Fruit fly (Drosophila melanogaster) whole organism, prepupa: ENCODE results near the gene CG9254.

Experiments
- Blimp-1 ChIP-seq: fragments of 200-800 bp; sonication (Bioruptor generic); optimal IDR thresholded peaks from 3 replicates; lab custom pipeline; 2017; ENCODE audit warnings: missing biosample characterization, missing genetic modification characterization, mild to moderate bottlenecking, moderate library complexity, missing genetic modification reagents
- CG10631 ChIP-seq: fragments of 200-800 bp; sonication (Bioruptor generic); optimal IDR thresholded peaks from 2 replicates; lab custom pipeline; 2016; ENCODE audit warnings: missing biosample characterization, missing genetic modification characterization
- CG10669 ChIP-seq: fragments of 200-800 bp; sonication (Bioruptor generic); optimal IDR thresholded peaks from 3 replicates; lab custom pipeline; 2018; ENCODE audit warnings: missing biosample characterization, mild to moderate bottlenecking, missing genetic modification characterization, moderate library complexity
- CG11294 ChIP-seq: fragments of 200-800 bp; sonication (Bioruptor generic); IDR thresholded peaks from 2 replicates; pipeline ENCODE4 v1.3.6; 2022; ENCODE audit warnings: missing biosample characterization, missing genetic modification characterization
- CG11902 ChIP-seq: fragments of 200-800 bp; sonication (Bioruptor generic); optimal IDR thresholded peaks from 3 replicates; lab custom pipeline; 2016; ENCODE audit warnings: missing biosample characterization, missing genetic modification characterization
- CG15336 ChIP-seq: fragments of 200-800 bp; sonication (Bioruptor generic); IDR thresholded peaks from 2 replicates; pipeline ENCODE4 v1.3.6; 2022; ENCODE audit warnings: missing biosample characterization, missing genetic modification characterization
- CG1621 ChIP-seq: fragments of 200-800 bp; sonication (Bioruptor generic); optimal IDR thresholded peaks from 3 replicates; lab custom pipeline; 2018; ENCODE audit warnings: missing biosample characterization, mild to moderate bottlenecking, missing genetic modification characterization
- CG16779 ChIP-seq: fragments of 200-800 bp; sonication (Bioruptor generic); optimal IDR thresholded peaks from 3 replicates; lab custom pipeline; 2017; ENCODE audit warnings: missing biosample characterization, mild to moderate bottlenecking, missing genetic modification characterization
- CG31627 ChIP-seq: fragments of 200-800 bp; sonication (Bioruptor generic); optimal IDR thresholded peaks from 3 replicates; lab custom pipeline; 2016; ENCODE audit warnings: missing biosample characterization, missing genetic modification characterization
- CG34406 ChIP-seq: fragments of 200-800 bp; sonication (Bioruptor generic); optimal IDR thresholded peaks from 3 replicates; lab custom pipeline; 2016; ENCODE audit warnings: missing biosample characterization, missing genetic modification characterization
- CG3919 ChIP-seq: fragments of 200-800 bp; sonication (Bioruptor generic); optimal IDR thresholded peaks from 3 replicates; lab custom pipeline; 2016; ENCODE audit warnings: missing biosample characterization, missing genetic modification characterization
- CG6163 ChIP-seq: fragments of 200-800 bp; sonication (Bioruptor generic); IDR thresholded peaks from 3 replicates; pipeline ENCODE4 v1.3.6; 2022; ENCODE audit warnings: missing biosample characterization, missing genetic modification characterization
- CG6276 ChIP-seq: fragments of 200-800 bp; sonication (Bioruptor generic); optimal IDR thresholded peaks from 2 replicates; lab custom pipeline; 2017; ENCODE audit warnings: missing biosample characterization, mild to moderate bottlenecking, missing genetic modification characterization
- CG6808 ChIP-seq: fragments of 200-800 bp; sonication (Bioruptor generic); optimal IDR thresholded peaks from 3 replicates; lab custom pipeline; 2017; ENCODE audit warnings: missing biosample characterization, missing genetic modification characterization, mild to moderate bottlenecking, moderate library complexity, missing genetic modification reagents
- CG7368 ChIP-seq: fragments of 200-800 bp; sonication (Bioruptor generic); optimal IDR thresholded peaks from 3 replicates; lab custom pipeline; 2016; ENCODE audit warnings: missing biosample characterization, missing genetic modification characterization
- CG8119 ChIP-seq: fragments of 200-800 bp; sonication (Bioruptor generic); IDR thresholded peaks from 3 replicates; pipeline ENCODE4 v1.3.6; 2022; ENCODE audit warnings: missing biosample characterization, missing genetic modification characterization
- CG8319 ChIP-seq: fragments of 200-800 bp; sonication (Bioruptor generic); optimal IDR thresholded peaks from 3 replicates; lab custom pipeline; 2016; ENCODE audit warnings: missing biosample characterization, missing genetic modification characterization
- CG9139 ChIP-seq: fragments of 200-800 bp; sonication (Bioruptor generic); optimal IDR thresholded peaks from 3 replicates; lab custom pipeline; 2017; ENCODE audit warnings: missing biosample characterization, mild to moderate bottlenecking, missing genetic modification characterization
- Eip78C ChIP-seq: fragments of 200-800 bp; sonication (Bioruptor generic); peaks from one replicate; lab custom pipeline; 2016; ENCODE audit warnings: missing biosample characterization, missing genetic modification characterization
- Ets21C ChIP-seq: fragments of 200-800 bp; sonication (Bioruptor generic); optimal IDR thresholded peaks from 3 replicates; lab custom pipeline; 2016; ENCODE audit warnings: missing biosample characterization, missing genetic modification characterization
- Ets96B ChIP-seq: fragments of 200-800 bp; optimal IDR thresholded peaks from 2 replicates; lab custom pipeline; 2019; ENCODE audit warnings: missing biosample characterization, mild to moderate bottlenecking, missing genetic modification characterization, moderate library complexity
- Lpt ChIP-seq: fragments of 200-800 bp; sonication (Bioruptor generic); optimal IDR thresholded peaks from 3 replicates; lab custom pipeline; 2016; ENCODE audit warnings: missing biosample characterization, missing genetic modification characterization
- OdsH ChIP-seq: fragments of 200-800 bp; sonication (Bioruptor generic); optimal IDR thresholded peaks from 3 replicates; lab custom pipeline; 2016; ENCODE audit warnings: missing biosample characterization, missing genetic modification characterization
- Smox ChIP-seq: fragments of 200-800 bp; sonication (Bioruptor generic); optimal IDR thresholded peaks from 3 replicates; lab custom pipeline; 2016; ENCODE audit warnings: missing biosample characterization, missing genetic modification characterization
- Sox102F ChIP-seq: fragments of 200-800 bp; sonication (Bioruptor generic); optimal IDR thresholded peaks from 2 replicates; lab custom pipeline; 2016; ENCODE audit warnings: missing biosample characterization, mild to moderate bottlenecking, missing genetic modification characterization
- Sox14 ChIP-seq: fragments of 200-800 bp; sonication (Bioruptor generic); optimal IDR thresholded peaks from 3 replicates; lab custom pipeline; 2016; ENCODE audit warnings: missing biosample characterization, missing genetic modification characterization
- Sox15 ChIP-seq: fragments of 200-800 bp; sonication (Bioruptor generic); optimal IDR thresholded peaks from 3 replicates; lab custom pipeline; 2016; ENCODE audit warnings: missing biosample characterization, missing genetic modification characterization
- achi ChIP-seq: fragments of 200-800 bp; sonication (Bioruptor generic); optimal IDR thresholded peaks from 3 replicates; lab custom pipeline; 2016; ENCODE audit warnings: missing biosample characterization, missing genetic modification characterization
- cyc ChIP-seq: fragments of 200-800 bp; sonication (Bioruptor generic); optimal IDR thresholded peaks from 3 replicates; lab custom pipeline; 2016; ENCODE audit warnings: missing biosample characterization, missing genetic modification characterization
- dsx ChIP-seq: fragments of 200-800 bp; optimal IDR thresholded peaks from 3 replicates; lab custom pipeline; 2019; ENCODE audit warnings: missing biosample characterization, mild to moderate bottlenecking, missing genetic modification characterization, moderate library complexity; ENCODE audit not compliant: poor library complexity, severe bottlenecking
- eg ChIP-seq: fragments of 200-800 bp; sonication (Bioruptor generic); IDR thresholded peaks from 3 replicates; pipeline ENCODE4 v1.3.6; 2022; ENCODE audit warnings: missing biosample characterization, missing genetic modification characterization
- esn ChIP-seq: fragments of 200-800 bp; sonication (Bioruptor generic); optimal IDR thresholded peaks from 2 replicates; lab custom pipeline; 2016; ENCODE audit warnings: missing biosample characterization, mild to moderate bottlenecking, missing genetic modification characterization, moderate library complexity
- fd59A ChIP-seq: fragments of 200-800 bp; sonication (Bioruptor generic); optimal IDR thresholded peaks from 2 replicates; lab custom pipeline; 2017; ENCODE audit warnings: missing biosample characterization, mild to moderate bottlenecking, missing genetic modification characterization, missing genetic modification reagents
- fkh ChIP-seq: fragments of 200-800 bp; sonication (Bioruptor generic); optimal IDR thresholded peaks from 3 replicates; lab custom pipeline; 2017; ENCODE audit warnings: missing biosample characterization, mild to moderate bottlenecking, missing genetic modification characterization, moderate library complexity
- net ChIP-seq: fragments of 200-800 bp; sonication (Bioruptor generic); optimal IDR thresholded peaks from 3 replicates; lab custom pipeline; 2016; ENCODE audit warnings: missing biosample characterization, missing genetic modification characterization
- pdm3 ChIP-seq: fragments of 200-800 bp; sonication (Bioruptor generic); optimal IDR thresholded peaks from 3 replicates; lab custom pipeline; 2016; ENCODE audit warnings: missing biosample characterization, missing genetic modification characterization
- salr ChIP-seq, 2 experiments: fragments of 200-800 bp; sonication (Bioruptor generic); optimal IDR thresholded peaks; 3 replicates each; lab custom pipeline; 2016 to 2018; ENCODE audit warnings: missing biosample characterization in 2 of 2, missing genetic modification characterization in 2 of 2, mild to moderate bottlenecking in 1 of 2
- spab ChIP-seq: fragments of 200-800 bp; sonication (Bioruptor generic); optimal IDR thresholded peaks from 2 replicates; lab custom pipeline; 2017; ENCODE audit warnings: missing biosample characterization, mild to moderate bottlenecking, missing genetic modification characterization, missing genetic modification reagents
- ss ChIP-seq, 2 experiments: fragments of 200-800 bp; sonication (Bioruptor generic); optimal IDR thresholded peaks; 2 replicates in 1 of 2; 3 replicates in 1 of 2; lab custom pipeline; 2017 to 2018; ENCODE audit warnings: mild to moderate bottlenecking in 2 of 2, missing biosample characterization in 2 of 2, missing genetic modification characterization in 2 of 2, moderate library complexity in 1 of 2
- svp ChIP-seq: fragments of 200-800 bp; sonication (Bioruptor generic); peaks from one replicate; lab custom pipeline; 2016; ENCODE audit warnings: missing biosample characterization, missing genetic modification characterization
- topi ChIP-seq: fragments of 200-800 bp; sonication (Bioruptor generic); optimal IDR thresholded peaks from 3 replicates; lab custom pipeline; 2016; ENCODE audit warnings: missing biosample characterization, missing genetic modification characterization
- vri ChIP-seq: fragments of 200-800 bp; sonication (Bioruptor generic); optimal IDR thresholded peaks from 3 replicates; lab custom pipeline; 2016; ENCODE audit warnings: missing biosample characterization, mild to moderate bottlenecking, missing genetic modification characterization

The CG9254 gene

dm6 chr2L:13597136-13597615 lies at the start of gene CG9254:
Gene CG9254 (minus strand): TSS chr2L:13597186.
- TF ChIP-seq Blimp-1 (no peak), CG11902 (GFP tag; lab: Kevin White, UChicago) (no peak), topi (GFP tag; lab: Kevin White, UChicago) (no peak), OdsH (no peak), CG31627 (GFP tag; lab: Kevin White, UChicago) (no peak), CG10631 (GFP tag; lab: Kevin White, UChicago) (no peak), CG9139 (GFP tag; lab: Kevin White, UChicago) (no peak), svp (no peak), CG34406 (GFP tag; lab: Kevin White, UChicago) (no peak), fd59A (no peak), CG6276 (GFP tag; lab: Kevin White, UChicago) (no peak), Smox (no peak), pdm3 (GFP tag; lab: Kevin White, UChicago) (no peak)

dm6 chr2L:13641887-13642826 lies 45.2 kb upstream of the CG9254 start, which contains the start of gene ics:
Gene ics (minus strand): TSS chr2L:13642602.
- TF ChIP-seq CG11902 (GFP tag; lab: Kevin White, UChicago) (no peak), CG10669 (GFP tag; lab: Kevin White, UChicago) (no peak), fkh (no peak), Eip78C (GFP tag; lab: Kevin White, UChicago) (peak; percentile 65), CG10631 (GFP tag; lab: Kevin White, UChicago) (no peak), fd59A (no peak), CG7368 (GFP tag; lab: Kevin White, UChicago) (no peak), CG8119 (GFP tag; lab: Robert Waterston, UW) (no peak), CG9139 (GFP tag; lab: Kevin White, UChicago) (peak; percentile 9), svp (no peak), Ets21C (GFP tag; lab: Kevin White, UChicago) (no peak), vri (no peak), Sox102F (no peak), CG16779 (tag; lab: Kevin White, UChicago) (no peak), Ets96B (tag; lab: Kevin White, UChicago) (peak; percentile 18), ss (GFP tag; optimal IDR thresholded peaks at IDR 0.05; lab: Kevin White, UChicago) (peak; percentile 45 to 56), achi (GFP tag; lab: Kevin White, UChicago) (no peak), CG1621 (tag; lab: Kevin White, UChicago) (no peak), salr (GFP tag; optimal IDR thresholded peaks at IDR 0.05; lab: Kevin White, UChicago) (no peak), CG6808 (GFP tag; lab: Kevin White, UChicago) (peak; percentile 26), CG8319 (GFP tag; lab: Kevin White, UChicago) (no peak), spab (GFP tag; lab: Kevin White, UChicago) (peak; percentile 12)

dm6 chr2L:13641046-13641445 lies 44.1 kb upstream of the CG9254 start:
- TF ChIP-seq salr (GFP tag; optimal IDR thresholded peaks at IDR 0.05; lab: Kevin White, UChicago) (no peak), ss (GFP tag; optimal IDR thresholded peaks at IDR 0.05; lab: Kevin White, UChicago) (no peak), fd59A (no peak), CG6163 (GFP tag; lab: Robert Waterston, UW) (no peak), eg (GFP tag; lab: Robert Waterston, UW) (no peak)

- TF ChIP-seq esn (GFP tag; lab: Kevin White, UChicago), result no peak
- no peak for TF ChIP-seq net (GFP tag; lab: Kevin White, UChicago)
- no peak for TF ChIP-seq cyc (GFP tag; lab: Kevin White, UChicago)
- TF ChIP-seq vri, result peak; percentile 4
- no peak for TF ChIP-seq svp
- TF ChIP-seq Lpt (GFP tag; lab: Kevin White, UChicago), result no peak
- TF ChIP-seq Sox15 (GFP tag; lab: Kevin White, UChicago), result no peak
- peak; percentile 71 for TF ChIP-seq Eip78C (GFP tag; lab: Kevin White, UChicago)
- no peak for TF ChIP-seq CG7368 (GFP tag; lab: Kevin White, UChicago)
- no peak for TF ChIP-seq CG3919 (GFP tag; lab: Kevin White, UChicago)
- TF ChIP-seq Ets21C (GFP tag; lab: Kevin White, UChicago), result no peak
- peak in 1 of 2 experiments; percentile 31 for TF ChIP-seq ss (GFP tag; optimal IDR thresholded peaks at IDR 0.05; lab: Kevin White, UChicago)
- TF ChIP-seq CG15336, result no peak
- TF ChIP-seq CG8319 (GFP tag; lab: Kevin White, UChicago), result no peak
- TF ChIP-seq Blimp-1, result no peak
- TF ChIP-seq Sox14 (GFP tag; lab: Kevin White, UChicago), result no peak
- TF ChIP-seq CG11294, result no peak
- no peak for TF ChIP-seq dsx
- no peak for TF ChIP-seq spab (GFP tag; lab: Kevin White, UChicago)
Observed at dm6 chr2L:13640502-13640949, 43.5 kb upstream of the CG9254 start.
